Fruit fly (Drosophila melanogaster) whole organism, prepupa: ENCODE data around the gene Wnt4.

ENCODE experiments used
- Blimp-1 ChIP-seq: fragments of 200-800 bp; sonication (Bioruptor generic); optimal IDR thresholded peaks from 3 replicates; lab custom pipeline; 2017; ENCODE audit warnings: missing biosample characterization, missing genetic modification characterization, mild to moderate bottlenecking, moderate library complexity, missing genetic modification reagents
- CG10669 ChIP-seq: fragments of 200-800 bp; sonication (Bioruptor generic); optimal IDR thresholded peaks from 3 replicates; lab custom pipeline; 2018; ENCODE audit warnings: missing biosample characterization, mild to moderate bottlenecking, missing genetic modification characterization, moderate library complexity
- CG11762 ChIP-seq: fragments of 200-800 bp; sonication (Bioruptor generic); optimal IDR thresholded peaks from 3 replicates; lab custom pipeline; 2016; ENCODE audit warnings: missing biosample characterization, missing genetic modification characterization; ENCODE audit not compliant: insufficient read depth
- CG11902 ChIP-seq: fragments of 200-800 bp; sonication (Bioruptor generic); optimal IDR thresholded peaks from 3 replicates; lab custom pipeline; 2016; ENCODE audit warnings: missing biosample characterization, missing genetic modification characterization
- CG15336 ChIP-seq: fragments of 200-800 bp; sonication (Bioruptor generic); IDR thresholded peaks from 2 replicates; pipeline ENCODE4 v1.3.6; 2022; ENCODE audit warnings: missing biosample characterization, missing genetic modification characterization
- CG1621 ChIP-seq: fragments of 200-800 bp; sonication (Bioruptor generic); optimal IDR thresholded peaks from 3 replicates; lab custom pipeline; 2018; ENCODE audit warnings: missing biosample characterization, mild to moderate bottlenecking, missing genetic modification characterization
- CG31627 ChIP-seq: fragments of 200-800 bp; sonication (Bioruptor generic); optimal IDR thresholded peaks from 3 replicates; lab custom pipeline; 2016; ENCODE audit warnings: missing biosample characterization, missing genetic modification characterization
- CG32006 ChIP-seq: fragments of 200-800 bp; sonication (Bioruptor generic); optimal IDR thresholded peaks from 3 replicates; lab custom pipeline; 2017; ENCODE audit warnings: missing biosample characterization, mild to moderate bottlenecking, missing genetic modification characterization
- CG34406 ChIP-seq: fragments of 200-800 bp; sonication (Bioruptor generic); optimal IDR thresholded peaks from 3 replicates; lab custom pipeline; 2016; ENCODE audit warnings: missing biosample characterization, missing genetic modification characterization
- CG6163 ChIP-seq: fragments of 200-800 bp; sonication (Bioruptor generic); IDR thresholded peaks from 3 replicates; pipeline ENCODE4 v1.3.6; 2022; ENCODE audit warnings: missing biosample characterization, missing genetic modification characterization
- CG6808 ChIP-seq: fragments of 200-800 bp; sonication (Bioruptor generic); optimal IDR thresholded peaks from 3 replicates; lab custom pipeline; 2017; ENCODE audit warnings: missing biosample characterization, missing genetic modification characterization, mild to moderate bottlenecking, moderate library complexity, missing genetic modification reagents
- CG6854 ChIP-seq: fragments of 200-800 bp; sonication (Bioruptor generic); optimal IDR thresholded peaks from 2 replicates; lab custom pipeline; 2017; ENCODE audit warnings: missing biosample characterization, mild to moderate bottlenecking, missing genetic modification characterization
- CG7368 ChIP-seq: fragments of 200-800 bp; sonication (Bioruptor generic); optimal IDR thresholded peaks from 3 replicates; lab custom pipeline; 2016; ENCODE audit warnings: missing biosample characterization, missing genetic modification characterization
- Ets21C ChIP-seq: fragments of 200-800 bp; sonication (Bioruptor generic); optimal IDR thresholded peaks from 3 replicates; lab custom pipeline; 2016; ENCODE audit warnings: missing biosample characterization, missing genetic modification characterization
- Gug ChIP-seq: fragments of 200-800 bp; sonication (Bioruptor generic); IDR thresholded peaks from 2 replicates; pipeline ENCODE4 v1.3.6; 2022; ENCODE audit warnings: missing biosample characterization, missing genetic modification characterization
- Hr38 ChIP-seq: sonication (Bioruptor generic); optimal IDR thresholded peaks from 2 replicates; lab custom pipeline; 2016; ENCODE audit warnings: missing biosample characterization, missing genetic modification characterization
- Lpt ChIP-seq: fragments of 200-800 bp; sonication (Bioruptor generic); optimal IDR thresholded peaks from 3 replicates; lab custom pipeline; 2016; ENCODE audit warnings: missing biosample characterization, missing genetic modification characterization
- Met ChIP-seq: fragments of 200-800 bp; sonication (Bioruptor generic); optimal IDR thresholded peaks from 3 replicates; lab custom pipeline; 2016; ENCODE audit warnings: missing biosample characterization, missing genetic modification characterization
- OdsH ChIP-seq: fragments of 200-800 bp; sonication (Bioruptor generic); optimal IDR thresholded peaks from 3 replicates; lab custom pipeline; 2016; ENCODE audit warnings: missing biosample characterization, missing genetic modification characterization
- Sox102F ChIP-seq: fragments of 200-800 bp; sonication (Bioruptor generic); optimal IDR thresholded peaks from 2 replicates; lab custom pipeline; 2016; ENCODE audit warnings: missing biosample characterization, mild to moderate bottlenecking, missing genetic modification characterization
- Sox14 ChIP-seq: fragments of 200-800 bp; sonication (Bioruptor generic); optimal IDR thresholded peaks from 3 replicates; lab custom pipeline; 2016; ENCODE audit warnings: missing biosample characterization, missing genetic modification characterization
- achi ChIP-seq: fragments of 200-800 bp; sonication (Bioruptor generic); optimal IDR thresholded peaks from 3 replicates; lab custom pipeline; 2016; ENCODE audit warnings: missing biosample characterization, missing genetic modification characterization
- cyc ChIP-seq: fragments of 200-800 bp; sonication (Bioruptor generic); optimal IDR thresholded peaks from 3 replicates; lab custom pipeline; 2016; ENCODE audit warnings: missing biosample characterization, missing genetic modification characterization
- dsx ChIP-seq: fragments of 200-800 bp; optimal IDR thresholded peaks from 3 replicates; lab custom pipeline; 2019; ENCODE audit warnings: missing biosample characterization, mild to moderate bottlenecking, missing genetic modification characterization, moderate library complexity; ENCODE audit not compliant: poor library complexity, severe bottlenecking
- eg ChIP-seq: fragments of 200-800 bp; sonication (Bioruptor generic); IDR thresholded peaks from 3 replicates; pipeline ENCODE4 v1.3.6; 2022; ENCODE audit warnings: missing biosample characterization, missing genetic modification characterization
- esn ChIP-seq: fragments of 200-800 bp; sonication (Bioruptor generic); optimal IDR thresholded peaks from 2 replicates; lab custom pipeline; 2016; ENCODE audit warnings: missing biosample characterization, mild to moderate bottlenecking, missing genetic modification characterization, moderate library complexity
- fd59A ChIP-seq: fragments of 200-800 bp; sonication (Bioruptor generic); optimal IDR thresholded peaks from 2 replicates; lab custom pipeline; 2017; ENCODE audit warnings: missing biosample characterization, mild to moderate bottlenecking, missing genetic modification characterization, missing genetic modification reagents
- fd85E ChIP-seq: fragments of 200-800 bp; sonication (Bioruptor generic); optimal IDR thresholded peaks from 3 replicates; lab custom pipeline; 2016; ENCODE audit warnings: missing biosample characterization, missing genetic modification characterization
- fkh ChIP-seq: fragments of 200-800 bp; sonication (Bioruptor generic); optimal IDR thresholded peaks from 3 replicates; lab custom pipeline; 2017; ENCODE audit warnings: missing biosample characterization, mild to moderate bottlenecking, missing genetic modification characterization, moderate library complexity
- lz ChIP-seq: fragments of 200-800 bp; sonication (Bioruptor generic); optimal IDR thresholded peaks from 3 replicates; lab custom pipeline; 2016; ENCODE audit warnings: missing biosample characterization, missing genetic modification characterization
- net ChIP-seq: fragments of 200-800 bp; sonication (Bioruptor generic); optimal IDR thresholded peaks from 3 replicates; lab custom pipeline; 2016; ENCODE audit warnings: missing biosample characterization, missing genetic modification characterization
- ss ChIP-seq, 2 experiments: fragments of 200-800 bp; sonication (Bioruptor generic); optimal IDR thresholded peaks; 2 replicates in 1 of 2; 3 replicates in 1 of 2; lab custom pipeline; 2017 to 2018; ENCODE audit warnings: mild to moderate bottlenecking in 2 of 2, missing biosample characterization in 2 of 2, missing genetic modification characterization in 2 of 2, moderate library complexity in 1 of 2
- svp ChIP-seq: fragments of 200-800 bp; sonication (Bioruptor generic); peaks from one replicate; lab custom pipeline; 2016; ENCODE audit warnings: missing biosample characterization, missing genetic modification characterization
- topi ChIP-seq: fragments of 200-800 bp; sonication (Bioruptor generic); optimal IDR thresholded peaks from 3 replicates; lab custom pipeline; 2016; ENCODE audit warnings: missing biosample characterization, missing genetic modification characterization
- vri ChIP-seq: fragments of 200-800 bp; sonication (Bioruptor generic); optimal IDR thresholded peaks from 3 replicates; lab custom pipeline; 2016; ENCODE audit warnings: missing biosample characterization, mild to moderate bottlenecking, missing genetic modification characterization

Gene Wnt4

dm6 chr2L:7239310-7239709, 37.7 kb downstream of the Wnt4 start:
- no peak for TF ChIP-seq CG6163 (GFP tag; lab: Robert Waterston, UW)
- no peak for TF ChIP-seq Lpt (GFP tag; lab: Kevin White, UChicago)
- TF ChIP-seq CG10669 = no peak
- no peak for TF ChIP-seq Sox14 (GFP tag; lab: Kevin White, UChicago)
- no peak for TF ChIP-seq cyc
- peak; percentile 95 for TF ChIP-seq fkh (GFP tag; lab: Kevin White, UChicago)
- TF ChIP-seq esn (GFP tag; lab: Kevin White, UChicago) = peak; percentile 9
- no peak for TF ChIP-seq CG34406 (GFP tag; lab: Kevin White, UChicago)
- TF ChIP-seq vri (GFP tag; lab: Kevin White, UChicago) = peak; percentile 87
- TF ChIP-seq Met (GFP tag; lab: Kevin White, UChicago) = peak; percentile 16
- TF ChIP-seq fd85E = no peak
- peak; percentile 17 for TF ChIP-seq topi (GFP tag; lab: Kevin White, UChicago)
- no peak for TF ChIP-seq Blimp-1 (GFP tag; lab: Kevin White, UChicago)
- TF ChIP-seq Sox102F (GFP tag; lab: Kevin White, UChicago) = peak; percentile 30
- TF ChIP-seq CG6854 (GFP tag; lab: Kevin White, UChicago) = no peak
- peak; percentile 55 for TF ChIP-seq svp

DNA sequence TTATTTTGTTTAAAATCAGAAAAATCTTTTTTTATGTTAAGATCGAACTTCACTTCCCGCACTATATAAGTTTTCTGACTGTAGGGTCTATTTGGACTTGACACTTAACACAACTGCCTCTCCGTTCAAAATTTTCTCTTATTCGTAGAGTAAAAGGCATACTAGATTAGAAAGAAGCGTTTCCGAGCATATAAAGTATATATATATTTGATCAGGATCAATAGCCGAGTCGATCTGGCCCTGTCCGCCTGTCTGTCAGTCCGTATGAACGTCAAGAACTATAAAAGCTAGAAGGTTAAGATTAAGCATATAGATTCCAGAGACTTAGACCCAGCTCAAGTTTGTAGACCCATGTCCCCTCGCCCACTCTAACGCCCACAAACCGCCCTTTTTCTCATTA, 44.3 kb downstream of the Wnt4 start, which contains the start of gene CG43800:
Gene CG43800 (minus strand): TSS at position 101 of the 400 bp plus-strand sequence.
- TF ChIP-seq CG1621 (tag; lab: Kevin White, UChicago) = no peak
- no peak for TF ChIP-seq CG11762 (GFP tag; lab: Kevin White, UChicago)

DNA sequence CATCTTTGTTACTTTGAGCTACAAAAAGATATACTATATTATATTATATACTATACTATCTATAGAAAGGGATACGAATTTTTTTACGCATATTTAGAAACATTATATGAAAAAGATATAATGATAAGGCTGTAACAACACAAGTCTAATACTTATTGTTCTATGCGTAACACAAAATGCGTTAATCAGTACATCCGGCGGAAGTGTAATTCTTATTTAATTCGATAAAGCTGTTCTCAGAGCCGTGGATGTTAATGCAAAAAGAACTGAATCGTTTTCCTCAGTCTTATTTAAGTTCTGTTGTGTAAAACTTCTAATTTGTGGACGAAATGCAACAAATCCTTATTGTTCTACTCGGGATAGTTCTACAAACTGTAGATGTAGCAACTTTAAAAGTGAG, 49.5 kb downstream of the Wnt4 start, which contains the start of gene CG43799:
Gene CG43799 (plus strand): TSS at position 301 of the 400 bp plus-strand sequence.
- TF ChIP-seq CG32006 (no peak), svp (no peak), net (GFP tag; lab: Kevin White, UChicago) (no peak), fd85E (no peak), achi (GFP tag; lab: Kevin White, UChicago) (no peak), ss (GFP tag; optimal IDR thresholded peaks at IDR 0.05; lab: Kevin White, UChicago) (no peak), OdsH (GFP tag; lab: Kevin White, UChicago) (no peak), CG15336 (no peak), Ets21C (GFP tag; lab: Kevin White, UChicago) (no peak), eg (GFP tag; lab: Robert Waterston, UW) (no peak), dsx (GFP tag; lab: Kevin White, UChicago) (no peak), CG7368 (GFP tag; lab: Kevin White, UChicago) (no peak), cyc (no peak), CG31627 (no peak), Hr38 (GFP tag; lab: Kevin White, UChicago) (no peak), Met (GFP tag; lab: Kevin White, UChicago) (no peak)

DNA sequence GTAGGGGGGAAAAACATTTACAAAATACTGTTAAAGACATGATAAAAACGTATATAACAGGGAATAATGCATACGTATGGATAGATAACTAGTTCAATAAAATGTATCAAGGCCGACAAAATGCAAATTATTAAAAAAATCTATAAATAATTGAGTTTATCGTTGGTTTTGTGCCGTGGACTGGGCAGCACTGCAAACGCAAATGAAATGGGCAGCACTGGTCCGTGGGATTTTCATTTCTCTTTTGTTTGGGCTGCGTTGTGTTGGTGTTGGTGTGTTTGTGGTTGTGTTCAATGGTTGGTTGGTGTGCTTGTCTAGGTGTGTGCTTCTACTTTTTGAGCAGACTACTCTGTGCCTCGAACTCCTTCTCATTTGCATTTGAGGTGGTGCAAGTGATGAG, 50.4 kb downstream of the Wnt4 start:
- no peak for TF ChIP-seq fd59A (GFP tag; lab: Kevin White, UChicago)
- TF ChIP-seq Gug (GFP tag; lab: Robert Waterston, UW) = no peak
- peak; percentile 87 for TF ChIP-seq CG6808 (GFP tag; lab: Kevin White, UChicago)
- TF ChIP-seq lz = no peak

- no peak for TF ChIP-seq cyc
- TF ChIP-seq CG11902 (GFP tag; lab: Kevin White, UChicago) = no peak
Observed at dm6 chr2L:7222829-7223272, 54.1 kb downstream of the Wnt4 start, which contains the start of gene mEFG1. Gene mEFG1, minus strand, starts transcription at chr2L:7223081.
